Fruit fly (Drosophila melanogaster): ENCODE data around the gene Mkp.
A peak's percentile ranks its signal among the peaks of the same experiment; 100 is the strongest.

DNA sequence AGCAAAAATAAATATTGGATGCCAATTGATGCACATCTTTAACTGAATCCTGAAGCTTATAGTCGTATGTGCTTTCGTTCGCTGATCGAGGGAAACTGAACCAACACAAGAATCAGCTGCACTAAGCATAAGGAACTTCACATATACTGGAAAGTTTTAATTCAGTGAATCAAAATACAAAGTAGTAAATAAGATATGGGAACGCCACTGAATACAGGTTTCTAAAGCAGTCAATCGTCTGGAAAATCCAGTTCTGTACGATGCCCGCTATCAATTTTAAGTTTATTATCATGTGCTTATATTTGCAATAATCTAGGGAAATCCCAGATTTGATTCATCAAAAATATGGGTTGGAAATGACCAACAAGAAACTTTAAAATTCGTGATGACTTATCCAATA, 47.9 kb upstream of the Mkp start, which contains the start of gene CG34454:
- TF ChIP-seq CG3032 (tag; optimal IDR thresholded peaks at IDR 0.05) (no peak), Ets96B (tag; optimal IDR thresholded peaks at IDR 0.05) (no peak), CG16779 (tag; optimal IDR thresholded peaks at IDR 0.05) (no peak), Ets21C (GFP tag; optimal IDR thresholded peaks at IDR 0.05) (no peak), CG4318 (GFP tag; optimal IDR thresholded peaks at IDR 0.05) (no peak), dsx (GFP tag; optimal IDR thresholded peaks at IDR 0.05; ENCODE audit: poor library complexity, severe bottlenecking) (peak; percentile 92), CG6854 (GFP tag; optimal IDR thresholded peaks at IDR 0.05) (no peak), CG15336 (GFP tag; IDR thresholded peaks at IDR 0.05) (no peak), CG34406 (GFP tag; optimal IDR thresholded peaks at IDR 0.05) (no peak), Lpt (GFP tag; optimal IDR thresholded peaks at IDR 0.05) (no peak), fd85E (GFP tag; optimal IDR thresholded peaks at IDR 0.05) (no peak), pdm3 (GFP tag; optimal IDR thresholded peaks at IDR 0.05) (no peak)
